Fruit fly (Drosophila melanogaster) whole organism, wandering third instar larva: ENCODE data around the gene Cpr35B.

ENCODE experiments used
- Abd-B ChIP-seq: fragments of >200 bp; optimal IDR thresholded peaks from 2 replicates; lab custom pipeline; 2017; ENCODE audit warnings: missing biosample characterization, missing genetic modification characterization
- CG32264 ChIP-seq: fragments of 200-800 bp; sonication (Bioruptor generic); optimal IDR thresholded peaks from 2 replicates; lab custom pipeline; 2016; ENCODE audit warnings: missing biosample characterization, missing genetic modification characterization
- CG9705 ChIP-seq: fragments of 200-800 bp; sonication (Bioruptor generic); optimal IDR thresholded peaks from 2 replicates; lab custom pipeline; 2018; ENCODE audit warnings: missing biosample characterization, mild to moderate bottlenecking, missing genetic modification characterization
- CrebA ChIP-seq: fragments of 200-800 bp; sonication (Bioruptor generic); optimal IDR thresholded peaks from 2 replicates; lab custom pipeline; 2016; ENCODE audit warnings: missing biosample characterization, mild to moderate bottlenecking, missing genetic modification characterization, borderline replicate concordance
- Dfd ChIP-seq: fragments of >200 bp; optimal IDR thresholded peaks from 2 replicates; lab custom pipeline; 2017; ENCODE audit warnings: missing biosample characterization, missing genetic modification characterization
- Dif ChIP-seq: fragments of 200-275, 200-300 bp; sonication (Bioruptor generic); optimal IDR thresholded peaks from 2 replicates; lab custom pipeline; 2018; ENCODE audit warnings: missing biosample characterization, missing genetic modification characterization; ENCODE audit not compliant: partially characterized antibody
- GATAd ChIP-seq: sonication (Bioruptor generic); optimal IDR thresholded peaks from 2 replicates; lab custom pipeline; 2016; ENCODE audit warnings: missing biosample characterization, missing genetic modification characterization
- HLH106 ChIP-seq: fragments of 200-800 bp; optimal IDR thresholded peaks from 3 replicates; lab custom pipeline; 2019; ENCODE audit warnings: missing biosample characterization, mild to moderate bottlenecking, missing genetic modification characterization, moderate library complexity
- Hnf4 ChIP-seq: fragments of 200-800 bp; sonication (Bioruptor generic); optimal IDR thresholded peaks from 2 replicates; lab custom pipeline; 2016; ENCODE audit warnings: missing biosample characterization, mild to moderate bottlenecking, missing genetic modification characterization
- Hr78 ChIP-seq: fragments of >200 bp; optimal IDR thresholded peaks from 2 replicates; lab custom pipeline; 2017; ENCODE audit warnings: missing biosample characterization, missing genetic modification characterization
- Hr83 ChIP-seq: fragments of 200-300 bp; sonication (Bioruptor generic); optimal IDR thresholded peaks from 2 replicates; lab custom pipeline; 2016; ENCODE audit warnings: missing biosample characterization, mild to moderate bottlenecking, missing genetic modification characterization, moderate library complexity; ENCODE audit not compliant: poor library complexity, severe bottlenecking
- N ChIP-seq: fragments of >200 bp; optimal IDR thresholded peaks from 2 replicates; lab custom pipeline; 2018; ENCODE audit warnings: missing biosample characterization, missing external identifiers, missing genetic modification characterization
- OdsH ChIP-seq: fragments of 200-800 bp; sonication (Bioruptor generic); optimal IDR thresholded peaks from 2 replicates; lab custom pipeline; 2016; ENCODE audit warnings: missing biosample characterization, mild to moderate bottlenecking, missing genetic modification characterization
- Sp1 ChIP-seq: fragments of 200-800 bp; sonication (Bioruptor generic); optimal IDR thresholded peaks from 3 replicates; lab custom pipeline; 2019; ENCODE audit warnings: missing biosample characterization, mild to moderate bottlenecking, missing genetic modification characterization, moderate library complexity
- br ChIP-seq: fragments of 200-800 bp; sonication (Bioruptor generic); optimal IDR thresholded peaks from 2 replicates; lab custom pipeline; 2016; ENCODE audit warnings: missing biosample characterization, missing genetic modification characterization
- brk ChIP-seq: fragments of 200-800 bp; sonication (Bioruptor generic); optimal IDR thresholded peaks from 2 replicates; lab custom pipeline; 2016; ENCODE audit warnings: missing biosample characterization, mild to moderate bottlenecking, missing genetic modification characterization
- dl ChIP-seq, 2 experiments: fragments of 175-275, 200-275 bp in 1 of 2; fragments of 200-275 bp in 1 of 2; sonication (Bioruptor generic); optimal IDR thresholded peaks; lab custom pipeline; 2018; ENCODE audit warnings: mild to moderate bottlenecking in 2 of 2, missing biosample characterization in 2 of 2, missing genetic modification characterization in 2 of 2, moderate library complexity in 2 of 2; ENCODE audit not compliant: partially characterized antibody in 2 of 2, insufficient read depth in 1 of 2
- dmrt93B ChIP-seq: fragments of 200-800 bp; sonication (Bioruptor generic); optimal IDR thresholded peaks from 2 replicates; lab custom pipeline; 2018; ENCODE audit warnings: missing biosample characterization, mild to moderate bottlenecking, missing genetic modification characterization
- ey ChIP-seq: fragments of 200-800 bp; sonication (Bioruptor generic); optimal IDR thresholded peaks from 2 replicates; lab custom pipeline; 2016; ENCODE audit warnings: missing biosample characterization, missing genetic modification characterization
- foxo ChIP-seq, 2 experiments: fragments of 200-800 bp; sonication (Bioruptor generic); optimal IDR thresholded peaks; 2 replicates in 1 of 2; 3 replicates in 1 of 2; lab custom pipeline; 2016 to 2017; ENCODE audit warnings: missing biosample characterization in 2 of 2, missing genetic modification characterization in 2 of 2
- fru ChIP-seq: fragments of 200-800 bp; sonication (Bioruptor generic); optimal IDR thresholded peaks from 3 replicates; lab custom pipeline; 2016; ENCODE audit warnings: missing biosample characterization, mild to moderate bottlenecking, missing genetic modification characterization
- h ChIP-seq: fragments of 200-800 bp; sonication (Bioruptor generic); optimal IDR thresholded peaks from 3 replicates; lab custom pipeline; 2016; ENCODE audit warnings: missing biosample characterization, mild to moderate bottlenecking, missing genetic modification characterization
- jim ChIP-seq: fragments of 175-275, 200-325 bp; sonication (Bioruptor generic); optimal IDR thresholded peaks from 2 replicates; lab custom pipeline; 2016; ENCODE audit warnings: missing biosample characterization, mild to moderate bottlenecking, missing genetic modification characterization
- lola ChIP-seq: fragments of >200 bp; optimal IDR thresholded peaks from 2 replicates; lab custom pipeline; 2017; ENCODE audit warnings: missing biosample characterization, missing genetic modification characterization
- pan ChIP-seq: fragments of >200 bp; optimal IDR thresholded peaks from 2 replicates; lab custom pipeline; 2017
- psq ChIP-seq: fragments of 200-800 bp; sonication (Bioruptor generic); optimal IDR thresholded peaks from 3 replicates; lab custom pipeline; 2017; ENCODE audit warnings: missing biosample characterization, mild to moderate bottlenecking, missing genetic modification characterization, moderate library complexity
- sage ChIP-seq: fragments of 200-800 bp; sonication (Bioruptor generic); optimal IDR thresholded peaks from 2 replicates; lab custom pipeline; 2016; ENCODE audit warnings: missing biosample characterization, mild to moderate bottlenecking, missing genetic modification characterization
- tai ChIP-seq: sonication (Bioruptor generic); optimal IDR thresholded peaks from 2 replicates; lab custom pipeline; 2016; ENCODE audit warnings: missing biosample characterization, missing genetic modification characterization
- usp ChIP-seq: fragments of >200 bp; optimal IDR thresholded peaks from 2 replicates; lab custom pipeline; 2017; ENCODE audit warnings: missing biosample characterization, missing genetic modification characterization

The Cpr35B gene

DNA sequence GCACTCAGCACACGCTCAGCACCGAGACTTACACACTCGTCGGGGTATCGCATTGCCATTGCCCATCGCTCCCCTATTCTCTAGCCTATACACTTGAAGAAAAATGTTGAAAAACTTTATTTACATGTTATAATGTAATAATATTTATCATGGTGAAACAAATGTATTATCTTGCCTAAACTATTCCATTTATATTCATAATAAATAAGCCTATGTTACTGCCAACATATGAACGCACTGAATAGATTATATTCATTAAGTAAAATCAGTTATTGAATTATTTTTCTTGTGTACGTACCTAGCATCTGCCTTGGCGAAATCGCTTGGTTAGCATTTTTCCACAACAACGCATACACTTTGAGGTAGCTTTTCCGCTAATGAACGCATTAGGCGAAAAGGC is 15.9 kb upstream of the Cpr35B start:
- TF ChIP-seq usp (GFP tag; lab: Kevin White, UChicago), result no peak
- no peak for TF ChIP-seq N (GFP tag; lab: Kevin White, UChicago)
- TF ChIP-seq fru, result no peak

DNA sequence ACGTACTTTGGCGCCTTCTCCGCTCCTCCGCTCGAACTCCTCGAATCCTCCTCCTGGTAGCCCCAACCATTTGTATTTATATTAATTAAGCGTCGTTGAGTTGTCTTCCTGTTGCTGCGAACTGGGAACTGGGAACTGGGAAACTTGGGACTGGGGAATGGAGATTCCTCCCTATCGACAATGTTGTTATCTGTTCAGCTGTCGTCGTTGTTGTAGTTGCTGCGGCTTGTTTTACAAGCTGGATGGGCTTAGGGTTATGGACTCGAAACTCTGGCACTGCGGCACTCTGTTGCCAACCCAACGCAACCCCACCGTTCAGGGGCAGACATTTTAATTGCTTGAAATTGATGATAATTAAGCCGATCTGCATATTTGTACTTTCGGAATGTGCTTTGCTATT is 13.8 kb upstream of the Cpr35B start:
- no peak for TF ChIP-seq Hnf4 (GFP tag; lab: Kevin White, UChicago)
- TF ChIP-seq sage (GFP tag; lab: Kevin White, UChicago), result no peak
- no peak for TF ChIP-seq CG9705 (GFP tag; lab: Kevin White, UChicago)
- TF ChIP-seq jim (GFP tag; lab: Kevin White, UChicago), result no peak
- no peak for TF ChIP-seq Hr78 (GFP tag; lab: Kevin White, UChicago)
- TF ChIP-seq GATAd (GFP tag; lab: Kevin White, UChicago), result no peak
- no peak for TF ChIP-seq Hr83
- TF ChIP-seq Dif (GFP tag; lab: Kevin White, UChicago), result no peak
- no peak for TF ChIP-seq dl (GFP tag; optimal IDR thresholded peaks at IDR 0.05; lab: Kevin White, UChicago; ENCODE audit: insufficient read depth in 1 of 2, partially characterized antibody in 2 of 2)
- TF ChIP-seq Sp1, result no peak
- no peak for TF ChIP-seq HLH106 (tag; lab: Kevin White, UChicago)
- no peak for TF ChIP-seq Dfd (GFP tag; lab: Kevin White, UChicago)
- TF ChIP-seq dmrt93B (GFP tag; lab: Kevin White, UChicago), result no peak
- TF ChIP-seq brk (GFP tag; lab: Kevin White, UChicago), result no peak
- no peak for TF ChIP-seq pan (lab: Kevin White, UChicago)
- TF ChIP-seq ey (GFP tag; lab: Kevin White, UChicago), result no peak

- TF ChIP-seq GATAd (GFP tag; lab: Kevin White, UChicago) (no peak), fru (no peak), pan (lab: Kevin White, UChicago) (no peak), N (GFP tag; lab: Kevin White, UChicago) (no peak), tai (GFP tag; lab: Kevin White, UChicago) (no peak), jim (GFP tag; lab: Kevin White, UChicago) (no peak), dmrt93B (GFP tag; lab: Kevin White, UChicago) (no peak), lola (GFP tag; lab: Kevin White, UChicago) (no peak), Hr83 (no peak), h (GFP tag; lab: Kevin White, UChicago) (no peak), foxo (GFP tag; optimal IDR thresholded peaks at IDR 0.05; lab: Kevin White, UChicago) (no peak), dl (GFP tag; optimal IDR thresholded peaks at IDR 0.05; lab: Kevin White, UChicago; ENCODE audit: insufficient read depth in 1 of 2, partially characterized antibody in 2 of 2) (no peak)
Observed at dm6 chr2L:14435866-14436626, 11.1 kb upstream of the Cpr35B start.

- no peak for TF ChIP-seq Hr83
- TF ChIP-seq CG32264, result no peak
- TF ChIP-seq psq (GFP tag; lab: Kevin White, UChicago), result no peak
- no peak for TF ChIP-seq lola (GFP tag; lab: Kevin White, UChicago)
- TF ChIP-seq Dif (GFP tag; lab: Kevin White, UChicago), result no peak
- no peak for TF ChIP-seq Sp1
- no peak for TF ChIP-seq Abd-B (GFP tag; lab: Kevin White, UChicago)
- no peak for TF ChIP-seq tai (GFP tag; lab: Kevin White, UChicago)
- TF ChIP-seq GATAd (GFP tag; lab: Kevin White, UChicago), result no peak
- no peak for TF ChIP-seq OdsH
- TF ChIP-seq br (GFP tag; lab: Kevin White, UChicago), result no peak
- no peak for TF ChIP-seq pan (lab: Kevin White, UChicago)
- TF ChIP-seq Hnf4 (GFP tag; lab: Kevin White, UChicago), result no peak
- TF ChIP-seq brk (GFP tag; lab: Kevin White, UChicago), result no peak
- no peak for TF ChIP-seq Hr78 (GFP tag; lab: Kevin White, UChicago)
- no peak for TF ChIP-seq CrebA (GFP tag; lab: Kevin White, UChicago)
Observed at dm6 chr2L:14434475-14434874, 9.5 kb upstream of the Cpr35B start.
